Worm (Caenorhabditis elegans): ENCODE data around the gene ser-1.

Gene ser-1

DNA sequence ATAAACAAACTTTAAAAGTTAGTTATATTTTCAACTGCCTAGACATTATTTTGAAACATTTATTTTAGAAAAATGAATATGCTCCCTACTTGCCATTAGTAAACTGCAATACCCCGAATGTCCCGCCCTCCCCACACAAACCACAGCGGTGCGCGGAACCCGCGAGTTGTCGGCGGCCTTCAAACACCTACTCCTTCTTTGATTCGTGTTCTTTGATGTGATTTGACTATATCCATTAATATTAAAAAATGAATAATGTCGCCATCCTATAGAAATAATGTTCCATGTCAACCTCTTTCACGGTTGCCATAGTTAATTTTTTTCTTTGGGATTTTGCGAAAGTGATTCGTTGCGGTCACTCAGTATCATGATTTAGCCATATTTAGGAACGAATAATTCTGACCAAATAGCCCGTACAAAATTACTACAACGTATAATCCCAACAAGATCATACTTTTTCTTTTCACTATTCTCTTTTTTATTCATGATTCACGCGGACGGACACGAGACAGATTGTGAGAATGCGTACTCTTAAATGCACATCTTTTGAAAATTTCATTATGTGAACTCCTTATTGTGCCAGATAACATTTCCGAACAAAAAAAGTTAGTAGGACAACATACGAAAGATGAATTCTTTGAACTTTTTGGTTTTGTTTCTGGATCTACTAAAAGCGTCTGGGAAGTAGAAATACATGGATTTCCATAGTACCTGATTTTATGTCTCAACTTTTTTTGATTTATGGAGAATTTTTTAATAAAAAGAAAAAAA is 14.8 kb upstream of the ser-1 start:
- peak; percentile 37 for TF ChIP-seq hmg-4 (GFP tag; optimal IDR thresholded peaks at IDR 0.05)
- TF ChIP-seq scrt-1 (GFP tag; IDR thresholded peaks at IDR 0.05), result no peak
- peak; percentile 53; the same call in 1 of the 2 replicates for TF ChIP-seq pes-1 (GFP tag; IDR thresholded peaks at IDR 0.05)
- no peak for TF ChIP-seq ceh-36 (tag; optimal IDR thresholded peaks at IDR 0.05)
- no peak for TF ChIP-seq tbx-11 (GFP tag; IDR thresholded peaks at IDR 0.05)
- TF ChIP-seq hmbx-1 (tag; optimal IDR thresholded peaks at IDR 0.05), result no peak

DNA sequence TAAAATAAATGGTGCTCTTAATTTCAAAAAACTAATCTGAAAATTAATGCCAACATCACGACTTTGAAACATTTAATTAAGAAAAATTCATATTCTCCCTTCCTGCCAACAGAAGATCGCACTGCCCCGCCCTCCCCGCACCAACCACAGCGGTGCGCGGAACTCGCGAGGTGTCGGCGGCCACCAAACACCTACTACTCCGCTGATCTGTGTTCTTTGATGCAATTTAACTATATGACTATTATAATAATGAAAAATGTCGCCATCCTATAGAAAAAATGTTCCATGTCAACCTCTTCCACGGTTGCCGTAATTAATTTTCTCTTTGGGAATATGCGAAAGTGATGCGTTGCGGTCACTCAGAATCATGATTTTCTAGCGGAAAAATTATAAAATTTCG is 13.8 kb upstream of the ser-1 start:
- TF ChIP-seq ets-7 (tag; optimal IDR thresholded peaks at IDR 0.05) (no peak), pes-1 (GFP tag; IDR thresholded peaks at IDR 0.05) (no peak), scrt-1 (GFP tag; IDR thresholded peaks at IDR 0.05) (no peak), ceh-13 (GFP tag; optimal IDR thresholded peaks at IDR 0.05) (no peak), tbx-37 (GFP tag; conservative IDR thresholded peaks at IDR 0.05) (no peak), B0310.2 (tag; optimal IDR thresholded peaks at IDR 0.05) (no peak)

DNA sequence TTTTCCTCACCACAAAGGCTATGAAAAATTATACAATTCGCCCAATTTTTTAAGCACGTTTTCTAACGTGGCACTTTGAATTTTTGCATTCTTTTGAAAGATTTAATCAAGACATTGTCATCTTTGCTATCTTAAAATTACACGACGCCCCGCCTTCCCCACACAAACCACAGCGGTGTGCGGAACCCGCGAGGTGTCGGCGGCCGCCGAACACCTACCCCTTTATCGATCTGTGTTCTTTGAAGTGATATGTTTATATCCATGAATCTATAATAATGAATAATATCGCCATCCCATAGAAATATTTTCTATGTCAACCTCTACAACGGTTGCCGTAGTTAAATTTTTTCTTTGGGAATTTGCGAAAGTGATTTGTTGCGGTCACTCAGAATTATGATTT is 13.2 kb upstream of the ser-1 start:
- TF ChIP-seq hmbx-1 (tag; optimal IDR thresholded peaks at IDR 0.05) (no peak), scrt-1 (GFP tag; IDR thresholded peaks at IDR 0.05) (no peak), ama-1 (optimal IDR thresholded peaks at IDR 0.05) (no peak), ceh-13 (GFP tag; optimal IDR thresholded peaks at IDR 0.05) (no peak), pes-1 (GFP tag; IDR thresholded peaks at IDR 0.05) (no peak), hnd-1 (tag; optimal IDR thresholded peaks at IDR 0.05) (no peak)

DNA sequence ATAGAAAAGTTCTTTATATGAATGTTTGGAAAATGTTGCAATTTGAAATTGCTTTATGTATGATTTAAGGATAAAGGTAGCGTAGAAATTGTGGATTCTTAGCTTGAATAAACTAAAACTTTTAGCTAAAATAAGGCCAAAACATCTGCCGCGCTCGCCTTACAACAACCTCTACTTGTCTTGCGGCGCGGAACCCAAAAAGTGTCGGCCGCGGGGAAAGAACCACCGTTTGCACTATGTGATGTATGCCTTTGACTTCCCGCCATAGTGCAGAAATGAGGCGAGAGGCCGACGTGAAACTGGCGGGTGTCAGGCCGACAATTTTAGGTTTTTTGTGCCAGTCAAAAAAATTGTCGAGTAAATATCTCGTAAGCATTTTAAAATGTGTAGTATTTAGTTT is 7.7 kb upstream of the ser-1 start:
- TF ChIP-seq ets-7 (tag; optimal IDR thresholded peaks at IDR 0.05), result no peak
- TF ChIP-seq scrt-1 (GFP tag; IDR thresholded peaks at IDR 0.05), result no peak
- no peak for TF ChIP-seq hmg-4 (GFP tag; optimal IDR thresholded peaks at IDR 0.05)
- no peak for TF ChIP-seq ceh-36 (tag; optimal IDR thresholded peaks at IDR 0.05)
- no peak for TF ChIP-seq tra-4 (tag; optimal IDR thresholded peaks at IDR 0.05)
- TF ChIP-seq aly-1 (tag; optimal IDR thresholded peaks at IDR 0.05), result no peak

DNA sequence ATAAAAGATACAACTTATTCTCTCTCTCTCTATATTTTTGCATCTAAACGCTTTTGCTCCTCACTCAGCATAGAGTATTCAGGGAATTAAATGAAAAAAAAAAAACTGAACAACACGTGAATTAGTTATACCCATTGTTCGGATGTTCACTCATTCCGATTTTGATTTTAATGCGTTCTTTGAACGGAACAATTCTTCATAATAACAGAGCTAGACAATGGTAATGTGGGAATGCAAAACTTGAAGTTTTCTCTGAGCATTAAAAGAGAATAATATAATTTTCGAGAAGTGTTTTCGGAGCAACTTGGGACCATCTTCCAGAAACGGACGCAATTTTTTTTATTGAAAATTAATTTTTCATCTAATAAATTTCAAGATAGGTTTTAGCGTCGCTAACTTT is 5.2 kb upstream of the ser-1 start:
- TF ChIP-seq ceh-36 (tag; optimal IDR thresholded peaks at IDR 0.05), result no peak
- no peak for TF ChIP-seq tbx-37 (GFP tag; conservative IDR thresholded peaks at IDR 0.05)
- no peak for TF ChIP-seq B0310.2 (tag; optimal IDR thresholded peaks at IDR 0.05)
- TF ChIP-seq hnd-1 (tag; optimal IDR thresholded peaks at IDR 0.05), result no peak
- TF ChIP-seq ets-7 (tag; optimal IDR thresholded peaks at IDR 0.05), result no peak
- no peak for TF ChIP-seq hmg-4 (GFP tag; optimal IDR thresholded peaks at IDR 0.05)
- TF ChIP-seq tbx-11 (GFP tag; IDR thresholded peaks at IDR 0.05), result no peak
- TF ChIP-seq flt-1 (GFP tag; IDR thresholded peaks at IDR 0.05), result no peak
- TF ChIP-seq sea-1 (GFP tag; conservative IDR thresholded peaks at IDR 0.05), result no peak
- TF ChIP-seq aly-1 (tag; optimal IDR thresholded peaks at IDR 0.05), result no peak
- TF ChIP-seq ceh-13 (GFP tag; optimal IDR thresholded peaks at IDR 0.05), result no peak
- no peak for TF ChIP-seq ama-1 (optimal IDR thresholded peaks at IDR 0.05)
- no peak for TF ChIP-seq tra-4 (tag; optimal IDR thresholded peaks at IDR 0.05)
- TF ChIP-seq hmbx-1 (tag; optimal IDR thresholded peaks at IDR 0.05), result no peak
- no peak for TF ChIP-seq scrt-1 (GFP tag; IDR thresholded peaks at IDR 0.05)
- TF ChIP-seq F13C5.2 (tag; optimal IDR thresholded peaks at IDR 0.05), result no peak

DNA sequence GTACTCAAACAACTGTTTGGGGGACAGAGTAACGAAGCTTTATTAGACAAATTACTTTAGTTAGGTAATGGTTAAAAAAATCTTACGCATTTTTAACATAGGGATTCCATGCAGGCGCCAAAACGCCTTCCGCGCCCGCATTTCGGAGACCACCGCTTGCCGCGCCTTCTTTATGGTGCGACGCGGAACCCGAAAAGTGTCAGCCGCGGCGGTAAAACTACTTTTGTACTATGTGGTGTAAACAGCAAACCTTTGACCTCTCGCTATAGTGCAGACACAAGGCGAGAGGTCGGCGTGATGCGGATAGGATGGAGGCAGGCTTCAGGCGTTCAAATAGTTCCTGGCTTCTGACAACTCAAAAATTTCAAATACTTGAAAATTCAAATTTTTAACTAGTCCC is 4.3 kb upstream of the ser-1 start:
- TF ChIP-seq ets-7 (tag; optimal IDR thresholded peaks at IDR 0.05) (no peak), ceh-13 (GFP tag; optimal IDR thresholded peaks at IDR 0.05) (no peak), B0310.2 (tag; optimal IDR thresholded peaks at IDR 0.05) (no peak), ceh-36 (tag; optimal IDR thresholded peaks at IDR 0.05) (no peak), aly-1 (tag; optimal IDR thresholded peaks at IDR 0.05) (no peak), tra-4 (tag; optimal IDR thresholded peaks at IDR 0.05) (no peak), scrt-1 (GFP tag; IDR thresholded peaks at IDR 0.05) (no peak), tbx-37 (GFP tag; conservative IDR thresholded peaks at IDR 0.05) (no peak), ama-1 (optimal IDR thresholded peaks at IDR 0.05) (no peak)

DNA sequence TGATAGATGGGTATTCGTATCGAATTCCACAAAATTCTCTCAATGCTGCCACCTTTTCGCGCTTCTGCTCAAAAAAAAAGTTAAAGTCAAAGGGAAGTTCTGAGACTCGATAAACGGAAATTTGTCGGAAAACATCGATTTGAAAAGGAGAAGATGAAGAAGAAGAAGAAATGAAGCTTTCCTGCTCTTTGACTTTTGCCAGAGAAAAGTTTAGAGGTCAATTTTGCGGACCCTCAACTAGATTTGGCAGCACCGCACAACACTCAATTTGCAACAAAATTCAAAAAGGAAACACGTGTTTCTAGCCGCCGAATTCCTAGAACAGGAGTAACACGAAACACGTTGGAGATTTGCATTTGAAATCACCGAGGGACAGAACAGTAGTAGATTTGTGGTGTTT is 8.6 kb downstream of the ser-1 start:
- TF ChIP-seq aly-1 (tag; optimal IDR thresholded peaks at IDR 0.05), result no peak
- no peak for TF ChIP-seq ceh-36 (tag; optimal IDR thresholded peaks at IDR 0.05)
- TF ChIP-seq tbx-11 (GFP tag; IDR thresholded peaks at IDR 0.05), result no peak
- no peak for TF ChIP-seq scrt-1 (GFP tag; IDR thresholded peaks at IDR 0.05)
- no peak for TF ChIP-seq hmg-4 (GFP tag; optimal IDR thresholded peaks at IDR 0.05)
- no peak for TF ChIP-seq hnd-1 (tag; optimal IDR thresholded peaks at IDR 0.05)
- TF ChIP-seq B0310.2 (tag; optimal IDR thresholded peaks at IDR 0.05), result no peak
- no peak for TF ChIP-seq ama-1 (optimal IDR thresholded peaks at IDR 0.05)
- TF ChIP-seq F13C5.2 (tag; optimal IDR thresholded peaks at IDR 0.05), result no peak
- TF ChIP-seq tra-4 (tag; optimal IDR thresholded peaks at IDR 0.05), result no peak
- TF ChIP-seq sea-1 (GFP tag; conservative IDR thresholded peaks at IDR 0.05), result no peak
- no peak for TF ChIP-seq hmbx-1 (tag; optimal IDR thresholded peaks at IDR 0.05)
- no peak for TF ChIP-seq flt-1 (GFP tag; IDR thresholded peaks at IDR 0.05)
- no peak for TF ChIP-seq pes-1 (GFP tag; IDR thresholded peaks at IDR 0.05)

DNA sequence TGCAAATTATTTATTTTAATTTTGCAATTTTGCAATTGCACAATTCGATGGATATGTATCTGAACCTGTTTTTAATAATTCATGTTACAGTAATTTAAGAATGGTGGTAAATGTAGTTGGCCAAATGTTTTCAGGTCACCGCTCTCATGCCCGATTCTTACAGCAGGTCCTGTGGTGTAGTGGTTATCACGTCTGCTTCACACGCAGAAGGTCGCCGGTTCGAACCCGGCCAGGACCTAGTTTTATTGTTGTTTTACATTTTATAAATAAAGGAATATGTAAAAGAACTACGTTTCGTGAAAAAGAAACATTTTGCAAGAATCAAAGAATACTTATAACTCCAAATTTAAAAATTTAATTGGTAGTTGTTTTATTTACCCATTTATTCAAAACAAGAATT is 10.7 kb downstream of the ser-1 start:
- no peak for TF ChIP-seq ceh-13 (GFP tag; optimal IDR thresholded peaks at IDR 0.05)
- no peak for TF ChIP-seq hnd-1 (tag; optimal IDR thresholded peaks at IDR 0.05)
- TF ChIP-seq scrt-1 (GFP tag; IDR thresholded peaks at IDR 0.05), result no peak
- no peak for TF ChIP-seq hmg-4 (GFP tag; optimal IDR thresholded peaks at IDR 0.05)
- TF ChIP-seq hmbx-1 (tag; optimal IDR thresholded peaks at IDR 0.05), result no peak
- no peak for TF ChIP-seq ceh-36 (tag; optimal IDR thresholded peaks at IDR 0.05)
- TF ChIP-seq aly-1 (tag; optimal IDR thresholded peaks at IDR 0.05), result no peak
- no peak; the same call in 1 of the 2 replicates for TF ChIP-seq pes-1 (GFP tag; IDR thresholded peaks at IDR 0.05)
- TF ChIP-seq flt-1 (GFP tag; IDR thresholded peaks at IDR 0.05), result no peak
- no peak for TF ChIP-seq ama-1 (optimal IDR thresholded peaks at IDR 0.05)
- TF ChIP-seq sea-1 (GFP tag; conservative IDR thresholded peaks at IDR 0.05), result no peak
- no peak for TF ChIP-seq B0310.2 (tag; optimal IDR thresholded peaks at IDR 0.05)
- TF ChIP-seq ets-7 (tag; optimal IDR thresholded peaks at IDR 0.05), result no peak
- TF ChIP-seq tbx-11 (GFP tag; IDR thresholded peaks at IDR 0.05), result no peak
- TF ChIP-seq F13C5.2 (tag; optimal IDR thresholded peaks at IDR 0.05), result no peak
- no peak for TF ChIP-seq tbx-37 (GFP tag; conservative IDR thresholded peaks at IDR 0.05)
- TF ChIP-seq tra-4 (tag; optimal IDR thresholded peaks at IDR 0.05), result no peak
